Worm (Caenorhabditis elegans): ENCODE results near the gene pqn-29.

ce11 chrIII:4689595-4689994, 43.4 kb upstream of the pqn-29 start:
- TF ChIP-seq hmg-20 (GFP tag; IDR thresholded peaks at IDR 0.05) (0 out of 2 replicates have a peak, but pooled peaks have one; percentile 59), F55B11.4 (tag; optimal IDR thresholded peaks at IDR 0.05; ENCODE audit: borderline replicate concordance, insufficient read depth) (no peak), pha-4 (tag; optimal IDR thresholded peaks at IDR 0.05) (peak; percentile 47), Y79H2A.3 (GFP tag; conservative IDR thresholded peaks at IDR 0.05) (0 out of 2 replicates have a peak, but pooled peaks have one; percentile 44), attf-3 (GFP tag; conservative IDR thresholded peaks at IDR 0.05) (0 out of 2 replicates have a peak, but pooled peaks have one; percentile 26), nhr-120 (GFP tag; IDR thresholded peaks at IDR 0.05) (0 out of 2 replicates have a peak, but pooled peaks have one; percentile 55), hlh-26 (GFP tag; conservative IDR thresholded peaks at IDR 0.05) (no peak), C06A6.2 (GFP tag; conservative IDR thresholded peaks at IDR 0.05) (no peak), lin-26 (GFP tag; IDR thresholded peaks at IDR 0.05) (peak; percentile 97), ama-1 (optimal IDR thresholded peaks at IDR 0.05) (no peak), ama-1 (GFP tag; optimal IDR thresholded peaks at IDR 0.05) (peak; percentile 87 to 95), ztf-25 (GFP tag; IDR thresholded peaks at IDR 0.05) (peak; percentile 88; the same call in 1 of the 2 replicates)

Measured in whole organism, young adult.